Worm (Caenorhabditis elegans) whole organism, L4/young adult: ENCODE measurements around the gene hrg-5.

Experiments used
- dao-5 ChIP-seq: sonication (generic microtip); optimal IDR thresholded peaks from 2 replicates; lab custom pipeline; 2016; ENCODE audit warnings: missing genotype, missing genetic modification characterization, moderate library complexity, missing compliant biosample characterization
- him-1 ChIP-seq: sonication (generic microtip); optimal IDR thresholded peaks from 2 replicates; lab custom pipeline; 2016; ENCODE audit warnings: missing genotype, missing genetic modification reagents, missing genetic modification characterization, missing compliant biosample characterization

ce11 chrIV:11006383-11006782 is 22.8 kb downstream of the hrg-5 start:
- TF ChIP-seq dao-5 (tag; lab: Kevin White, UChicago) = no peak
- no peak for TF ChIP-seq him-1 (tag; lab: Kevin White, UChicago)
